Worm (Caenorhabditis elegans): ENCODE results near the gene F10G7.10.

ce11 chrII:4698266-4698771 is 27.7 kb downstream of the F10G7.10 start, which contains the start of the genes rpn-5 and scc-1:
- TF ChIP-seq aly-2 (tag; optimal IDR thresholded peaks at IDR 0.05) (no peak), jun-1 (tag; optimal IDR thresholded peaks at IDR 0.05) (no peak), snpc-4 (tag; optimal IDR thresholded peaks at IDR 0.05) (peak; percentile 49)
